Worm (Caenorhabditis elegans): ENCODE results near the gene let-413.

ce11 chrV:8013901-8014388, 36.4 kb upstream of the let-413 start, which contains the start of gene Y97E10AR.6:
- TF ChIP-seq ama-1 (optimal IDR thresholded peaks at IDR 0.05) (peak; percentile 7), ceh-82 (tag; optimal IDR thresholded peaks at IDR 0.05) (no peak), snpc-4 (tag; optimal IDR thresholded peaks at IDR 0.05) (peak; percentile 61), nfya-1 (tag; optimal IDR thresholded peaks at IDR 0.05; ENCODE audit: insufficient read depth) (peak; percentile 42), nhr-237 (tag; optimal IDR thresholded peaks at IDR 0.05) (no peak), skn-1 (tag; optimal IDR thresholded peaks at IDR 0.05) (no peak), elt-1 (tag; optimal IDR thresholded peaks at IDR 0.05) (no peak), pqm-1 (tag; optimal IDR thresholded peaks at IDR 0.05) (no peak), elt-2 (tag; optimal IDR thresholded peaks at IDR 0.05) (peak; percentile 9), tbx-2 (tag; optimal IDR thresholded peaks at IDR 0.05) (no peak), pha-4 (tag; optimal IDR thresholded peaks at IDR 0.05) (peak; percentile 47), unc-62 (GFP tag; optimal IDR thresholded peaks at IDR 0.05) (no peak), hmg-11 (tag; optimal IDR thresholded peaks at IDR 0.05) (no peak), ztf-11 (tag; optimal IDR thresholded peaks at IDR 0.05) (no peak)
